Worm (Caenorhabditis elegans): Measurements from ENCODE around the gene F45D11.5.
A peak's percentile ranks its signal among the peaks of the same experiment; 100 is the strongest.

Gene F45D11.5

ce11 chrII:1046937-1047336 lies 45.4 kb downstream of the F45D11.5 start:
- TF ChIP-seq snpc-4 (GFP tag; optimal IDR thresholded peaks at IDR 0.05) (peak; percentile 34), snpc-4 (tag; optimal IDR thresholded peaks at IDR 0.05) (peak in 2 of 4 experiments; percentile 83 to 91), aptf-2 (GFP tag; conservative IDR thresholded peaks at IDR 0.05) (no peak), ztf-22 (GFP tag; optimal IDR thresholded peaks at IDR 0.05) (no peak), snpc-1.1 (tag; optimal IDR thresholded peaks at IDR 0.05; ENCODE audit: insufficient read depth) (peak; percentile 80)

DNA sequence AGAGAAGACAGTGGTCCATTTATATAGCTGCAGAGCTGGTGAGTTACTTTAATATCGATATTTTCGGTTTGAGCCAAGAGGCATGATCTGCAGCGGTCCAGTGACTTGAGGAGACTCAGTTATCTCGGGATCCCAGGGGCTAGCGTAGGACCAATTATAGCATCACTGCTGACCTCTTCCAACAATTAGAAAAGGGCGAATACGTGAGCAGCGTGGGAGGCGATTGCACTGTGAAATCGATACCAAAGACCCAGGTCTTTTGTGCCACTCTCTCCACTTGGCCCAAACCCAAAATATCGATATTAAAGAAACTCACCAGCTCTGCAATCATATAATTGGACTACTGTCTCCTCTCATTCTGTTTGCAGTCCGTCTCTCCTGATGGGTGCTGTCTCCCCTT lies 48.3 kb downstream of the F45D11.5 start, which contains the start of gene fbxb-40:
TSS of gene fbxb-40 (minus strand) at position 101 of the 400 bp plus-strand sequence.
- TF ChIP-seq zfh-2 (GFP tag; conservative IDR thresholded peaks at IDR 0.05): 0 out of 2 replicates have a peak, but pooled peaks have one; percentile 11
- TF ChIP-seq K12H6.12 (tag; optimal IDR thresholded peaks at IDR 0.05): no peak
- TF ChIP-seq T26A5.8 (tag; optimal IDR thresholded peaks at IDR 0.05): no peak
- no peak for TF ChIP-seq K11D2.4 (GFP tag; IDR thresholded peaks at IDR 0.05)
- no peak for TF ChIP-seq unc-62 (GFP tag; optimal IDR thresholded peaks at IDR 0.05)
- TF ChIP-seq hsf-1 (GFP tag; IDR thresholded peaks at IDR 0.05): no peak

Measured in whole organism, young adult.